Fruit fly (Drosophila melanogaster): ENCODE results near the gene CG42526.

CG42526 gene

dm6 chr3L:9435315-9435714, at the start of gene CG42526 (continued):
- TF ChIP-seq kay (GFP tag; optimal IDR thresholded peaks at IDR 0.05) (no peak), CG1602 (GFP tag; optimal IDR thresholded peaks at IDR 0.05) (peak; percentile 16), HLH3B (GFP tag; IDR thresholded peaks at IDR 0.05) (no peak), CG2120 (GFP tag; optimal IDR thresholded peaks at IDR 0.05) (peak; percentile 80), Chrac-16 (GFP tag; optimal IDR thresholded peaks at IDR 0.05) (peak; percentile 36), Side (GFP tag; optimal IDR thresholded peaks at IDR 0.05) (no peak), tna (GFP tag; IDR thresholded peaks at IDR 0.05; ENCODE audit: partially characterized antibody) (no peak), oc (tag; optimal IDR thresholded peaks at IDR 0.05) (no peak), CG1529 (GFP tag; optimal IDR thresholded peaks at IDR 0.05) (no peak), chinmo (GFP tag; IDR thresholded peaks at IDR 0.05; ENCODE audit: partially characterized antibody) (0 out of 4 replicates have a peak, but pooled peaks have one; percentile 5), hb (GFP tag; IDR thresholded peaks at IDR 0.05; ENCODE audit: partially characterized antibody) (0 out of 3 replicates have a peak, but pooled peaks have one; percentile 31), CG7556 (GFP tag; optimal IDR thresholded peaks at IDR 0.05) (peak; percentile 57), Dfd (GFP tag; optimal IDR thresholded peaks at IDR 0.05) (no peak), CG34224 (GFP tag; IDR thresholded peaks at IDR 0.05; ENCODE audit: partially characterized antibody) (peak; percentile 55; the same call in 2 of the 3 replicates), CG3065 (GFP tag; optimal IDR thresholded peaks at IDR 0.05) (no peak), scrt (GFP tag; optimal IDR thresholded peaks at IDR 0.05) (no peak), lilli (GFP tag; optimal IDR thresholded peaks at IDR 0.05) (peak; percentile 82), CG14050 (GFP tag; IDR thresholded peaks at IDR 0.05) (no peak), MBD-R2 (GFP tag; IDR thresholded peaks at IDR 0.05) (peak; percentile 70), CG42726 (GFP tag; IDR thresholded peaks at IDR 0.05; ENCODE audit: partially characterized antibody) (no peak), CG10267 (tag; optimal IDR thresholded peaks at IDR 0.05) (peak; percentile 93), H2.0 (GFP tag; IDR thresholded peaks at IDR 0.05) (peak; percentile 66), NFAT (GFP tag; IDR thresholded peaks at IDR 0.05) (peak; percentile 22; the same call in 1 of the 2 replicates), Med (GFP tag) (peak; percentile 96), lola (GFP tag; optimal IDR thresholded peaks at IDR 0.05) (no peak), MESR4 (GFP tag; optimal IDR thresholded peaks at IDR 0.05) (peak; percentile 22), CG8478 (optimal IDR thresholded peaks at IDR 0.05) (no peak), tll (GFP tag; optimal IDR thresholded peaks at IDR 0.05) (no peak), Ets65A (GFP tag) (peak; percentile 93), CG33557 (GFP tag; optimal IDR thresholded peaks at IDR 0.05) (no peak), Fer3 (tag; optimal IDR thresholded peaks at IDR 0.05) (no peak), CG4820 (GFP tag; optimal IDR thresholded peaks at IDR 0.05) (no peak), aop (GFP tag; IDR thresholded peaks at IDR 0.05) (no peak), NfI (GFP tag; optimal IDR thresholded peaks at IDR 0.05) (peak; percentile 31), tin (GFP tag; optimal IDR thresholded peaks at IDR 0.05) (peak; percentile 7), CG8924 (tag; optimal IDR thresholded peaks at IDR 0.05) (peak; percentile 21), bbx (GFP tag; IDR thresholded peaks at IDR 0.05; ENCODE audit: partially characterized antibody) (peak; percentile 53; the same call in 1 of the 2 replicates), klu (GFP tag; IDR thresholded peaks at IDR 0.05) (no peak), CG1233 (GFP tag; optimal IDR thresholded peaks at IDR 0.05) (no peak), ap (GFP tag; IDR thresholded peaks at IDR 0.05) (0 out of 2 replicates have a peak, but pooled peaks have one; percentile 5), CG17361 (GFP tag; IDR thresholded peaks at IDR 0.05) (no peak), esg (GFP tag; conservative IDR thresholded peaks at IDR 0.05) (peak; percentile 34; the same call in 1 of the 2 replicates), Meics (GFP tag; optimal IDR thresholded peaks at IDR 0.05) (no peak), CG9215 (GFP tag; IDR thresholded peaks at IDR 0.05) (no peak), Vsx1 (GFP tag; optimal IDR thresholded peaks at IDR 0.05) (no peak)
